Fruit fly (Drosophila melanogaster) whole organism, wandering third instar larva: Measurements from ENCODE around the gene simj.

Experiments
- CG32264 ChIP-seq: fragments of 200-800 bp; sonication (Bioruptor generic); optimal IDR thresholded peaks from 2 replicates; lab custom pipeline; 2016; ENCODE audit warnings: missing biosample characterization, missing genetic modification characterization
- CG9705 ChIP-seq: fragments of 200-800 bp; sonication (Bioruptor generic); optimal IDR thresholded peaks from 2 replicates; lab custom pipeline; 2018; ENCODE audit warnings: missing biosample characterization, mild to moderate bottlenecking, missing genetic modification characterization
- CrebA ChIP-seq: fragments of 200-800 bp; sonication (Bioruptor generic); optimal IDR thresholded peaks from 2 replicates; lab custom pipeline; 2016; ENCODE audit warnings: missing biosample characterization, mild to moderate bottlenecking, missing genetic modification characterization, borderline replicate concordance
- Dfd ChIP-seq: fragments of >200 bp; optimal IDR thresholded peaks from 2 replicates; lab custom pipeline; 2017; ENCODE audit warnings: missing biosample characterization, missing genetic modification characterization
- Dif ChIP-seq: fragments of 200-275, 200-300 bp; sonication (Bioruptor generic); optimal IDR thresholded peaks from 2 replicates; lab custom pipeline; 2018; ENCODE audit warnings: missing biosample characterization, missing genetic modification characterization; ENCODE audit not compliant: partially characterized antibody
- GATAd ChIP-seq: sonication (Bioruptor generic); optimal IDR thresholded peaks from 2 replicates; lab custom pipeline; 2016; ENCODE audit warnings: missing biosample characterization, missing genetic modification characterization
- HLH106 ChIP-seq: fragments of 200-800 bp; optimal IDR thresholded peaks from 3 replicates; lab custom pipeline; 2019; ENCODE audit warnings: missing biosample characterization, mild to moderate bottlenecking, missing genetic modification characterization, moderate library complexity
- Hnf4 ChIP-seq: fragments of 200-800 bp; sonication (Bioruptor generic); optimal IDR thresholded peaks from 2 replicates; lab custom pipeline; 2016; ENCODE audit warnings: missing biosample characterization, mild to moderate bottlenecking, missing genetic modification characterization
- Hr78 ChIP-seq: fragments of >200 bp; optimal IDR thresholded peaks from 2 replicates; lab custom pipeline; 2017; ENCODE audit warnings: missing biosample characterization, missing genetic modification characterization
- Hr83 ChIP-seq: fragments of 200-300 bp; sonication (Bioruptor generic); optimal IDR thresholded peaks from 2 replicates; lab custom pipeline; 2016; ENCODE audit warnings: missing biosample characterization, mild to moderate bottlenecking, missing genetic modification characterization, moderate library complexity; ENCODE audit not compliant: poor library complexity, severe bottlenecking
- Jra ChIP-seq: sonication (Bioruptor generic); optimal IDR thresholded peaks from 2 replicates; lab custom pipeline; 2016; ENCODE audit warnings: missing biosample characterization, missing genetic modification characterization
- Myc ChIP-seq: fragments of >200 bp; optimal IDR thresholded peaks from 2 replicates; lab custom pipeline; 2017
- N ChIP-seq: fragments of >200 bp; optimal IDR thresholded peaks from 2 replicates; lab custom pipeline; 2018; ENCODE audit warnings: missing biosample characterization, missing external identifiers, missing genetic modification characterization
- OdsH ChIP-seq: fragments of 200-800 bp; sonication (Bioruptor generic); optimal IDR thresholded peaks from 2 replicates; lab custom pipeline; 2016; ENCODE audit warnings: missing biosample characterization, mild to moderate bottlenecking, missing genetic modification characterization
- Rel ChIP-seq, 2 experiments: fragments of 200-800 bp; sonication (Bioruptor generic) in 1 of 2; optimal IDR thresholded peaks; 2 replicates in 1 of 2; 3 replicates in 1 of 2; lab custom pipeline; 2016 to 2019; ENCODE audit warnings: mild to moderate bottlenecking in 2 of 2, missing biosample characterization in 2 of 2, missing genetic modification characterization in 2 of 2, moderate library complexity in 1 of 2
- Sp1 ChIP-seq: fragments of 200-800 bp; sonication (Bioruptor generic); optimal IDR thresholded peaks from 3 replicates; lab custom pipeline; 2019; ENCODE audit warnings: missing biosample characterization, mild to moderate bottlenecking, missing genetic modification characterization, moderate library complexity
- Vsx2 ChIP-seq: fragments of 200-300, 225-300 bp; sonication (Bioruptor generic); optimal IDR thresholded peaks from 2 replicates; lab custom pipeline; 2018; ENCODE audit warnings: missing biosample characterization, missing genetic modification characterization; ENCODE audit not compliant: partially characterized antibody
- br ChIP-seq: fragments of 200-800 bp; sonication (Bioruptor generic); optimal IDR thresholded peaks from 2 replicates; lab custom pipeline; 2016; ENCODE audit warnings: missing biosample characterization, missing genetic modification characterization
- brk ChIP-seq: fragments of 200-800 bp; sonication (Bioruptor generic); optimal IDR thresholded peaks from 2 replicates; lab custom pipeline; 2016; ENCODE audit warnings: missing biosample characterization, mild to moderate bottlenecking, missing genetic modification characterization
- dl ChIP-seq, 2 experiments: fragments of 175-275, 200-275 bp in 1 of 2; fragments of 200-275 bp in 1 of 2; sonication (Bioruptor generic); optimal IDR thresholded peaks; lab custom pipeline; 2018; ENCODE audit warnings: mild to moderate bottlenecking in 2 of 2, missing biosample characterization in 2 of 2, missing genetic modification characterization in 2 of 2, moderate library complexity in 2 of 2; ENCODE audit not compliant: partially characterized antibody in 2 of 2, insufficient read depth in 1 of 2
- dsf ChIP-seq: sonication (Bioruptor generic); optimal IDR thresholded peaks from 2 replicates; lab custom pipeline; 2016; ENCODE audit warnings: missing biosample characterization, missing genetic modification characterization, borderline replicate concordance
- ey ChIP-seq: fragments of 200-800 bp; sonication (Bioruptor generic); optimal IDR thresholded peaks from 2 replicates; lab custom pipeline; 2016; ENCODE audit warnings: missing biosample characterization, missing genetic modification characterization
- foxo ChIP-seq, 2 experiments: fragments of 200-800 bp; sonication (Bioruptor generic); optimal IDR thresholded peaks; 2 replicates in 1 of 2; 3 replicates in 1 of 2; lab custom pipeline; 2016 to 2017; ENCODE audit warnings: missing biosample characterization in 2 of 2, missing genetic modification characterization in 2 of 2
- fru ChIP-seq: fragments of 200-800 bp; sonication (Bioruptor generic); optimal IDR thresholded peaks from 3 replicates; lab custom pipeline; 2016; ENCODE audit warnings: missing biosample characterization, mild to moderate bottlenecking, missing genetic modification characterization
- jim ChIP-seq: fragments of 175-275, 200-325 bp; sonication (Bioruptor generic); optimal IDR thresholded peaks from 2 replicates; lab custom pipeline; 2016; ENCODE audit warnings: missing biosample characterization, mild to moderate bottlenecking, missing genetic modification characterization
- lola ChIP-seq: fragments of >200 bp; optimal IDR thresholded peaks from 2 replicates; lab custom pipeline; 2017; ENCODE audit warnings: missing biosample characterization, missing genetic modification characterization
- pan ChIP-seq: fragments of >200 bp; optimal IDR thresholded peaks from 2 replicates; lab custom pipeline; 2017
- psq ChIP-seq: fragments of 200-800 bp; sonication (Bioruptor generic); optimal IDR thresholded peaks from 3 replicates; lab custom pipeline; 2017; ENCODE audit warnings: missing biosample characterization, mild to moderate bottlenecking, missing genetic modification characterization, moderate library complexity
- rgr ChIP-seq: fragments of 200-800 bp; sonication (Bioruptor generic); optimal IDR thresholded peaks from 3 replicates; lab custom pipeline; 2016; ENCODE audit warnings: missing biosample characterization, mild to moderate bottlenecking, missing genetic modification characterization
- sage ChIP-seq: fragments of 200-800 bp; sonication (Bioruptor generic); optimal IDR thresholded peaks from 2 replicates; lab custom pipeline; 2016; ENCODE audit warnings: missing biosample characterization, mild to moderate bottlenecking, missing genetic modification characterization
- tai ChIP-seq: sonication (Bioruptor generic); optimal IDR thresholded peaks from 2 replicates; lab custom pipeline; 2016; ENCODE audit warnings: missing biosample characterization, missing genetic modification characterization
- usp ChIP-seq: fragments of >200 bp; optimal IDR thresholded peaks from 2 replicates; lab custom pipeline; 2017; ENCODE audit warnings: missing biosample characterization, missing genetic modification characterization
- woc ChIP-seq: sonication (Bioruptor generic); optimal IDR thresholded peaks from 2 replicates; lab custom pipeline; 2016; ENCODE audit warnings: missing biosample characterization, mild to moderate bottlenecking, missing genetic modification characterization

The simj gene

dm6 chr3L:10674145-10674547, 9.6 kb downstream of the simj start:
- no peak for TF ChIP-seq Myc
- TF ChIP-seq Rel (GFP tag; optimal IDR thresholded peaks at IDR 0.05; lab: Kevin White, UChicago) = peak; percentile 18
- peak; percentile 30 for TF ChIP-seq Rel (tag; optimal IDR thresholded peaks at IDR 0.05; lab: Kevin White, UChicago)
- TF ChIP-seq N (GFP tag; lab: Kevin White, UChicago) = peak; percentile 18
- no peak for TF ChIP-seq CG32264 (GFP tag; lab: Kevin White, UChicago)
- TF ChIP-seq Hr83 (GFP tag; lab: Kevin White, UChicago) = peak; percentile 43
- peak; percentile 87 for TF ChIP-seq Dif (GFP tag; lab: Kevin White, UChicago)
- TF ChIP-seq fru (GFP tag; lab: Kevin White, UChicago) = peak; percentile 6
- peak; percentile 47 to 65 for TF ChIP-seq dl (GFP tag; optimal IDR thresholded peaks at IDR 0.05; lab: Kevin White, UChicago; ENCODE audit: insufficient read depth in 1 of 2, partially characterized antibody in 2 of 2)
- TF ChIP-seq psq (GFP tag; lab: Kevin White, UChicago) = peak; percentile 25
- TF ChIP-seq, all 38 proteins: peak for 7

dm6 chr3L:10674940-10675339, 10.4 kb downstream of the simj start:
- TF ChIP-seq Vsx2 (GFP tag; lab: Kevin White, UChicago) (no peak), jim (GFP tag; lab: Kevin White, UChicago) (no peak), Jra (GFP tag; lab: Kevin White, UChicago) (no peak), ey (no peak), br (GFP tag; lab: Kevin White, UChicago) (no peak), lola (GFP tag; lab: Kevin White, UChicago) (no peak), Dfd (GFP tag; lab: Kevin White, UChicago) (no peak), Hr83 (GFP tag; lab: Kevin White, UChicago) (no peak), HLH106 (tag; lab: Kevin White, UChicago) (no peak), Hr78 (GFP tag; lab: Kevin White, UChicago) (no peak), foxo (GFP tag; optimal IDR thresholded peaks at IDR 0.05; lab: Kevin White, UChicago) (no peak), dsf (GFP tag; lab: Kevin White, UChicago) (no peak), pan (lab: Kevin White, UChicago) (no peak)

- peak; percentile 64 for TF ChIP-seq sage
- no peak for TF ChIP-seq CrebA
- TF ChIP-seq Vsx2 (GFP tag; lab: Kevin White, UChicago) = no peak
- peak; percentile 5 for TF ChIP-seq HLH106 (tag; lab: Kevin White, UChicago)
- TF ChIP-seq jim (GFP tag; lab: Kevin White, UChicago) = peak; percentile 49
- TF ChIP-seq tai (GFP tag; lab: Kevin White, UChicago) = no peak
- peak; percentile 49 for TF ChIP-seq brk (GFP tag; lab: Kevin White, UChicago)
- no peak for TF ChIP-seq Dif (GFP tag; lab: Kevin White, UChicago)
- TF ChIP-seq Myc = no peak
- TF ChIP-seq rgr = peak; percentile 14
- no peak for TF ChIP-seq ey
- no peak for TF ChIP-seq usp
- peak; percentile 53 for TF ChIP-seq Rel (GFP tag; optimal IDR thresholded peaks at IDR 0.05; lab: Kevin White, UChicago)
- peak; percentile 45 for TF ChIP-seq Rel (tag; optimal IDR thresholded peaks at IDR 0.05; lab: Kevin White, UChicago)
- TF ChIP-seq N (GFP tag; lab: Kevin White, UChicago) = no peak
- TF ChIP-seq lola (GFP tag; lab: Kevin White, UChicago) = no peak
- TF ChIP-seq Hr78 (GFP tag; lab: Kevin White, UChicago) = no peak
- no peak for TF ChIP-seq Hnf4 (GFP tag; lab: Kevin White, UChicago)
- TF ChIP-seq CG9705 (GFP tag; lab: Kevin White, UChicago) = no peak
- no peak for TF ChIP-seq OdsH
- no peak for TF ChIP-seq GATAd
- TF ChIP-seq Sp1 (GFP tag; lab: Kevin White, UChicago) = peak; percentile 74
- peak; percentile 23 for TF ChIP-seq psq (GFP tag; lab: Kevin White, UChicago)
Measured at dm6 chr3L:10675635-10676393, 11.3 kb downstream of the simj start.

- TF ChIP-seq usp (no peak), psq (GFP tag; lab: Kevin White, UChicago) (peak; percentile 66), Rel (GFP tag; optimal IDR thresholded peaks at IDR 0.05; lab: Kevin White, UChicago) (no peak), Rel (tag; optimal IDR thresholded peaks at IDR 0.05; lab: Kevin White, UChicago) (peak; percentile 7), Dif (GFP tag; lab: Kevin White, UChicago) (no peak), woc (GFP tag; lab: Kevin White, UChicago) (no peak), Sp1 (GFP tag; lab: Kevin White, UChicago) (no peak), dl (GFP tag; optimal IDR thresholded peaks at IDR 0.05; lab: Kevin White, UChicago; ENCODE audit: insufficient read depth in 1 of 2, partially characterized antibody in 2 of 2) (no peak), CG9705 (GFP tag; lab: Kevin White, UChicago) (no peak)
Measured at dm6 chr3L:10677816-10678215, 13.3 kb downstream of the simj start.
